Worm (Caenorhabditis elegans): ENCODE results near the gene str-1.

Gene str-1

DNA sequence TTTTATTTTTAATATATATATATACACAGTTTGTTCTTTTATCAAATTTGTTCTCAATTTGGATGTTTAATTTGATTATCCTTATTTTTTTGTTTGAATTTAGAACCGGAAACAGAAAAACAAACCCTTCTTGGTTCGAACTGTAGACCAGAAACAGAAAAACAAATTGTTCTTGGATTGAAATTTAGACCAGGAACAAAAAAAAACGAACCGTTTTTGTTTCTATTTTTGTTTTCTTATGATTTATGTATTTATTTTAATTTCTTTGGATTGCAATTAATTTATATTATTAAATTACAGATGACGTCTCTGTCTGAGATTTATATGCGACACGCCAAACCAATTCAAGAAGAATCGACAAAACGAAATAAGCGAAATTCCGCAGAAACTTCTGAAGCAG, 1.8 kb downstream of the str-1 start, which contains the start of gene C42D4.19:
Gene C42D4.19 (plus strand): TSS at position 301 of the 400 bp plus-strand sequence.
- TF ChIP-seq nhr-6 (tag; optimal IDR thresholded peaks at IDR 0.05) (no peak), sem-4 (tag; optimal IDR thresholded peaks at IDR 0.05) (no peak), lsy-2 (tag; optimal IDR thresholded peaks at IDR 0.05) (no peak), alr-1 (tag; optimal IDR thresholded peaks at IDR 0.05) (no peak), F13H6.1 (tag; optimal IDR thresholded peaks at IDR 0.05) (no peak), unc-55 (GFP tag; optimal IDR thresholded peaks at IDR 0.05) (no peak), unc-39 (tag; optimal IDR thresholded peaks at IDR 0.05) (no peak), nhr-129 (tag; optimal IDR thresholded peaks at IDR 0.05) (no peak), ceh-16 (tag; optimal IDR thresholded peaks at IDR 0.05) (no peak), dmd-4 (tag; optimal IDR thresholded peaks at IDR 0.05) (no peak), lin-13 (GFP tag; optimal IDR thresholded peaks at IDR 0.05) (no peak), sma-9 (GFP tag; optimal IDR thresholded peaks at IDR 0.05) (no peak), sma-9 (tag; optimal IDR thresholded peaks at IDR 0.05) (no peak), zag-1 (tag; optimal IDR thresholded peaks at IDR 0.05) (no peak), ceh-82 (tag; optimal IDR thresholded peaks at IDR 0.05) (no peak), elt-1 (tag; optimal IDR thresholded peaks at IDR 0.05) (no peak), ztf-11 (tag; optimal IDR thresholded peaks at IDR 0.05) (no peak), nhr-77 (tag; optimal IDR thresholded peaks at IDR 0.05) (no peak), R02D3.7 (tag; optimal IDR thresholded peaks at IDR 0.05) (no peak)

DNA sequence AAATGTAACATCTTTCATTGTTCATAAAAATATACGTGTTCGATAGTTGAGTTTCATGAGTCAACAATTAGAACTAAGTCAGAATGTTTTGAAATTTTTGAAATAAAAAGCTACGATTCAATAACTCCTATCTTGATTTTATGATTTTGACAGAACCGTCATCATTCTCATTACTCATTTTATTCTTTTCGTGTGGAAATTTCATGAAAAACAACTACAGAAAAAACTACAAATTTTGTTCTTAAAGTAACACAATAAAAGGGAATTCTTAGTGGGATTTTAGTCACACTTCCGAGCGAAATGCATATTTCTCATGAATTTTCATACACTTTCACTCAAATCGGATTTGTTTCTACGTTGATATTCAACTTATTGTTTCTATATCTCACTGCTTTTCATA, 3.3 kb downstream of the str-1 start, which contains the start of gene str-44:
Gene str-44 (plus strand): TSS at position 301 of the 400 bp plus-strand sequence.
- TF ChIP-seq skn-1 (tag; optimal IDR thresholded peaks at IDR 0.05) (no peak), alr-1 (tag; optimal IDR thresholded peaks at IDR 0.05) (no peak), nhr-12 (tag; optimal IDR thresholded peaks at IDR 0.05) (no peak), ceh-82 (tag; optimal IDR thresholded peaks at IDR 0.05) (no peak), unc-55 (GFP tag; optimal IDR thresholded peaks at IDR 0.05) (no peak), peb-1 (tag; optimal IDR thresholded peaks at IDR 0.05) (no peak), lsy-2 (tag; optimal IDR thresholded peaks at IDR 0.05) (no peak), unc-39 (tag; optimal IDR thresholded peaks at IDR 0.05) (no peak), ceh-16 (tag; optimal IDR thresholded peaks at IDR 0.05) (no peak), sma-3 (GFP tag; optimal IDR thresholded peaks at IDR 0.05) (no peak), crh-2 (tag; optimal IDR thresholded peaks at IDR 0.05) (no peak), nhr-129 (tag; optimal IDR thresholded peaks at IDR 0.05) (no peak), mdl-1 (tag; optimal IDR thresholded peaks at IDR 0.05) (no peak), nhr-23 (tag; optimal IDR thresholded peaks at IDR 0.05) (no peak), sma-9 (GFP tag; optimal IDR thresholded peaks at IDR 0.05) (no peak), sma-9 (tag; optimal IDR thresholded peaks at IDR 0.05) (no peak), elt-3 (tag; optimal IDR thresholded peaks at IDR 0.05) (no peak), blmp-1 (tag; optimal IDR thresholded peaks at IDR 0.05; ENCODE audit: insufficient read depth) (no peak), lin-13 (GFP tag; optimal IDR thresholded peaks at IDR 0.05) (no peak), lin-39 (tag; optimal IDR thresholded peaks at IDR 0.05) (no peak)

DNA sequence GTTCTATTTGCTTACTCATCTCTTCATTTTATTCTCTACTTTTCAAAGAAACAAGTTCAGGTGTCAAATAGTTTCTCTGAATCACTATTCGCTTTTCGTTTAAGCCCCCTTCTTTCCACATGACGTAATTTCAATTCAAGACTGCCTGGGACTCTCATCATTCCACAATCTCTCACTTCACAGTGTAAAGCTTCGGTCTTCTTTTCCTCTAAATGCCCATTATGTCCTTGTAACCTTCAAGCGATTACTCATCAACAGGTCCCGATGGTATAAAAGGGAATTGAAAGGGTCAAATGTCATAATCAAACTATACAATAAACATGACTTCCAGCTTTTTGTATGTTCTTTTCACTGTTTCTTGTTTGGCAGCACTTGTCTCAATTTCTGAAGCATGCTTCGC, 5.4 kb downstream of the str-1 start, which contains the start of gene C42D4.3:
Gene C42D4.3 (plus strand): TSS at position 298 of the 400 bp plus-strand sequence.
- no peak for TF ChIP-seq ceh-16 (tag; optimal IDR thresholded peaks at IDR 0.05)
- peak; percentile 86 for TF ChIP-seq nhr-25 (tag; optimal IDR thresholded peaks at IDR 0.05)
- peak; percentile 52 for TF ChIP-seq fos-1 (tag; optimal IDR thresholded peaks at IDR 0.05)

DNA sequence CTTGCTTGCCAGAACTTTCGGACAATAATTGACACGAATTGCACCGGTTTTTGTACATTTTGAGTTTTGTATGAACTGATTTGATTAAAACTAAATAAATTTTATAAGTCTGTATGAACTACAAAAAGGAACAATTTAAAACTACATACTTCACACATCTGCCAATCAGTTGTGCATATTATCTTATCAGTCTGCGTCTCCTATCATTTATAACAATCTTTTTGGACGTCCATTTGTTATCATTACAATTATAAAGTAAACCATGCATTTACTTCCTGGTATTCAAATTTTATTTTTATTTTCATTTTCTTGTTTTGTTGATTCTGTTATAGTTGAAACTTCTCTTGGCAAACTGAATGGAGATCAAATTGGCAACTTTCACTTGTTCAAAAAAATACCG, 6.7 kb downstream of the str-1 start, which contains the start of gene cest-10:
Gene cest-10 (plus strand): TSS at position 254 of the 400 bp plus-strand sequence.
- TF ChIP-seq ceh-82 (tag; optimal IDR thresholded peaks at IDR 0.05) (no peak), nhr-25 (tag; optimal IDR thresholded peaks at IDR 0.05) (peak; percentile 40), ztf-11 (tag; optimal IDR thresholded peaks at IDR 0.05) (no peak), sma-9 (GFP tag; optimal IDR thresholded peaks at IDR 0.05) (peak; percentile 29), sma-9 (tag; optimal IDR thresholded peaks at IDR 0.05) (no peak), alr-1 (tag; optimal IDR thresholded peaks at IDR 0.05) (no peak), egl-27 (tag; optimal IDR thresholded peaks at IDR 0.05) (no peak), elt-1 (tag; optimal IDR thresholded peaks at IDR 0.05) (no peak), blmp-1 (tag; optimal IDR thresholded peaks at IDR 0.05; ENCODE audit: insufficient read depth) (peak; percentile 9), nhr-12 (tag; optimal IDR thresholded peaks at IDR 0.05) (no peak), elt-3 (tag; optimal IDR thresholded peaks at IDR 0.05) (no peak), fos-1 (tag; optimal IDR thresholded peaks at IDR 0.05) (peak; percentile 65)

DNA sequence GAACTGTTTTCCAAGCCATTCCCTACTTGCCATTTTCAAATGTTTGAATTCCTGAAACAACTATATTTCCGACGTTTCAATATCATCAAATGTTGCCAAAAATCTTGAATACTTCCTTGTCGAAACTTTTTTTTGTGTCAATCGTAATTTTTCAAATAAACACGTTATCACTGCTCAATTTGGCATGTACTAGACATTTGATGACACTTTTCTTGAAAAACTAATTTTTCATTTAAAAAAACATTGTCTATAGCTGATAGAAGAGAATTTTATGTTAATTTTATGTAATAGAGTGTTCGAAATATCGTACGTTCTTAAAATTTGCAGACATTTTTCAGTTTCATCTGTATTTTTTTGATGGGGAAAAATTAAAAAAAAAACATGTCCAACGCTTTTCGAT, 9.2 kb downstream of the str-1 start:
- TF ChIP-seq fos-1 (tag; optimal IDR thresholded peaks at IDR 0.05): no peak
- TF ChIP-seq alr-1 (tag; optimal IDR thresholded peaks at IDR 0.05): no peak
- no peak for TF ChIP-seq unc-62 (GFP tag; optimal IDR thresholded peaks at IDR 0.05)
- no peak for TF ChIP-seq C34F6.9 (tag; optimal IDR thresholded peaks at IDR 0.05)
- TF ChIP-seq Y55F3AM.14 (GFP tag; optimal IDR thresholded peaks at IDR 0.05): no peak
- no peak for TF ChIP-seq ZK546.5 (tag; optimal IDR thresholded peaks at IDR 0.05)
- TF ChIP-seq gmeb-1 (tag; optimal IDR thresholded peaks at IDR 0.05): no peak
- no peak for TF ChIP-seq sma-9 (GFP tag; optimal IDR thresholded peaks at IDR 0.05)
- TF ChIP-seq sma-9 (tag; optimal IDR thresholded peaks at IDR 0.05): no peak
- no peak for TF ChIP-seq unc-39 (tag; optimal IDR thresholded peaks at IDR 0.05)
